Fruit fly (Drosophila melanogaster) whole organism, embryonic: ENCODE measurements around the gene Hmr.

ENCODE experiments used
- Atf-2 ChIP-seq: fragments of 200-800 bp; sonication (Bioruptor generic); optimal IDR thresholded peaks from 2 replicates; lab custom pipeline; 2016; ENCODE audit warnings: missing biosample characterization, missing genetic modification characterization
- B-H1 ChIP-seq: fragments of 200-800 bp; sonication (Bioruptor generic); IDR thresholded peaks from 3 replicates; pipeline ENCODE4 v1.3.6; 2022; ENCODE audit warnings: missing biosample characterization, missing genetic modification characterization
- Bteb2 ChIP-seq: fragments of 200-800 bp; sonication (Bioruptor generic); optimal IDR thresholded peaks from 2 replicates; lab custom pipeline; 2016; ENCODE audit warnings: missing biosample characterization, missing genetic modification characterization
- CG10209 ChIP-seq: fragments of 200-800 bp; sonication (Bioruptor generic); optimal IDR thresholded peaks from 3 replicates; lab custom pipeline; 2017; ENCODE audit warnings: missing biosample characterization, mild to moderate bottlenecking, missing genetic modification characterization, missing genetic modification reagents
- CG1024 ChIP-seq: fragments of 200-800 bp; sonication (Bioruptor generic); IDR thresholded peaks from 2 replicates; pipeline ENCODE4 v1.3.6; 2022; ENCODE audit warnings: missing biosample characterization, missing genetic modification characterization
- CG10462 ChIP-seq: fragments of 200-800 bp; sonication (Bioruptor generic); optimal IDR thresholded peaks from 2 replicates; lab custom pipeline; 2016; ENCODE audit warnings: missing biosample characterization, missing genetic modification characterization
- CG10543 ChIP-seq: fragments of 200-800 bp; sonication (Bioruptor generic); optimal IDR thresholded peaks from 3 replicates; lab custom pipeline; 2017; ENCODE audit warnings: missing biosample characterization, mild to moderate bottlenecking, missing genetic modification characterization, moderate library complexity
- CG13775 ChIP-seq: fragments of 200-800 bp; sonication (Bioruptor generic); optimal IDR thresholded peaks from 3 replicates; lab custom pipeline; 2017; ENCODE audit warnings: missing biosample characterization, mild to moderate bottlenecking, missing genetic modification characterization
- CG14965 ChIP-seq: fragments of 200-800 bp; sonication (Bioruptor generic); optimal IDR thresholded peaks from 2 replicates; lab custom pipeline; 2016; ENCODE audit warnings: missing biosample characterization, missing genetic modification characterization, borderline replicate concordance
- CG17328 ChIP-seq: fragments of 200-800 bp; sonication (Bioruptor generic); IDR thresholded peaks from 2 replicates; pipeline ENCODE4 v1.3.6; 2022; ENCODE audit warnings: missing biosample characterization, missing genetic modification characterization
- CG17829 ChIP-seq: fragments of 200-800 bp; optimal IDR thresholded peaks from 2 replicates; lab custom pipeline; 2019; ENCODE audit warnings: missing biosample characterization, mild to moderate bottlenecking, missing genetic modification characterization, moderate library complexity
- CG1792 ChIP-seq: fragments of 200-800 bp; sonication (Bioruptor generic); optimal IDR thresholded peaks from 2 replicates; lab custom pipeline; 2016; ENCODE audit warnings: missing biosample characterization, missing genetic modification characterization
- CG30020 ChIP-seq: fragments of 200-800 bp; optimal IDR thresholded peaks from 2 replicates; lab custom pipeline; 2019; ENCODE audit warnings: missing biosample characterization, mild to moderate bottlenecking, missing genetic modification characterization, moderate library complexity
- CG3838 ChIP-seq: fragments of 200-800 bp; sonication (Bioruptor generic); optimal IDR thresholded peaks from 3 replicates; lab custom pipeline; 2016; ENCODE audit warnings: missing biosample characterization, missing genetic modification characterization
- CG3847 ChIP-seq: fragments of 200-800 bp; sonication (Bioruptor generic); IDR thresholded peaks from 2 replicates; pipeline ENCODE4 v1.3.6; 2022; ENCODE audit warnings: missing biosample characterization, missing genetic modification characterization
- CG4404 ChIP-seq: fragments of 200-800 bp; sonication (Bioruptor generic); IDR thresholded peaks from 2 replicates; pipeline ENCODE4 v1.3.6; 2022; ENCODE audit warnings: missing biosample characterization, missing genetic modification characterization
- CG4617 ChIP-seq: fragments of 200-800 bp; sonication (Bioruptor generic); optimal IDR thresholded peaks from 3 replicates; lab custom pipeline; 2016; ENCODE audit warnings: missing biosample characterization, missing genetic modification characterization, borderline replicate concordance
- CG6683 ChIP-seq: fragments of 200-800 bp; sonication (Bioruptor generic); optimal IDR thresholded peaks from 2 replicates; lab custom pipeline; 2017; ENCODE audit warnings: missing biosample characterization, mild to moderate bottlenecking, missing genetic modification characterization, missing genetic modification reagents
- CG6689 ChIP-seq: fragments of 200-800 bp; sonication (Bioruptor generic); IDR thresholded peaks from 2 replicates; pipeline ENCODE4 v1.3.6; 2022; ENCODE audit warnings: missing biosample characterization, missing genetic modification characterization
- CG8281 ChIP-seq: fragments of 200-800 bp; sonication (Bioruptor generic); optimal IDR thresholded peaks from 2 replicates; lab custom pipeline; 2018; ENCODE audit warnings: missing biosample characterization, mild to moderate bottlenecking, missing genetic modification characterization, moderate library complexity
- CG8359 ChIP-seq: fragments of 200-800 bp; sonication (Bioruptor generic); optimal IDR thresholded peaks from 2 replicates; lab custom pipeline; 2017; ENCODE audit warnings: missing biosample characterization, mild to moderate bottlenecking, missing genetic modification characterization, borderline replicate concordance
- CG8944 ChIP-seq: fragments of 200-800 bp; sonication (Bioruptor generic); optimal IDR thresholded peaks from 3 replicates; lab custom pipeline; 2016; ENCODE audit warnings: missing biosample characterization, missing genetic modification characterization
- CoRest ChIP-seq: fragments of 200-800 bp; sonication (Bioruptor generic); optimal IDR thresholded peaks from 3 replicates; lab custom pipeline; 2018; ENCODE audit warnings: missing biosample characterization, mild to moderate bottlenecking, missing genetic modification characterization, moderate library complexity
- Eip74EF ChIP-seq, 2 experiments: fragments of 200-800 bp in 1 of 2; fragments of >200 bp in 1 of 2; sonication (Bioruptor generic) in 1 of 2; optimal IDR thresholded peaks; 2 replicates each; lab custom pipeline; 2017 to 2019; ENCODE audit warnings: missing biosample characterization in 2 of 2, missing genetic modification characterization in 2 of 2, mild to moderate bottlenecking in 1 of 2, moderate library complexity in 1 of 2
- Hr3 ChIP-seq: fragments of 200-800 bp; sonication (Bioruptor generic); optimal IDR thresholded peaks from 3 replicates; lab custom pipeline; 2016; ENCODE audit warnings: missing biosample characterization, missing genetic modification characterization
- NC2α ChIP-seq: fragments of 200-800 bp; sonication (Bioruptor generic); optimal IDR thresholded peaks from 2 replicates; lab custom pipeline; 2016; ENCODE audit warnings: missing biosample characterization, missing genetic modification characterization
- NC2β ChIP-seq: fragments of 200-800 bp; sonication (Bioruptor generic); optimal IDR thresholded peaks from 2 replicates; lab custom pipeline; 2016; ENCODE audit warnings: missing biosample characterization, missing genetic modification characterization
- Nf-YA ChIP-seq: fragments of 200-800 bp; sonication (Bioruptor generic); IDR thresholded peaks from 2 replicates; pipeline ENCODE4 v1.3.6; 2022; ENCODE audit warnings: missing biosample characterization, missing genetic modification characterization
- Optix ChIP-seq: fragments of 200-800 bp; sonication (Bioruptor generic); IDR thresholded peaks from 3 replicates; pipeline ENCODE4 v1.3.6; 2022; ENCODE audit warnings: missing biosample characterization, missing genetic modification characterization
- Six4 ChIP-seq: fragments of 200-800 bp; sonication (Bioruptor generic); optimal IDR thresholded peaks from 2 replicates; lab custom pipeline; 2016; ENCODE audit warnings: missing biosample characterization, missing genetic modification characterization
- Taf1 ChIP-seq: fragments of 200-800 bp; sonication (Bioruptor generic); IDR thresholded peaks from 2 replicates; pipeline ENCODE4 v1.3.6; 2022; ENCODE audit warnings: missing biosample characterization, missing genetic modification characterization
- amos ChIP-seq: fragments of 200-800 bp; sonication (Bioruptor generic); IDR thresholded peaks from 2 replicates; pipeline ENCODE4 v1.3.6; 2022; ENCODE audit warnings: missing biosample characterization, missing genetic modification characterization; ENCODE audit not compliant: partially characterized antibody
- bbx ChIP-seq: fragments of 200-800 bp; sonication (Bioruptor generic); IDR thresholded peaks from 2 replicates; pipeline ENCODE4 v1.3.6; 2022; ENCODE audit warnings: missing biosample characterization, missing genetic modification characterization; ENCODE audit not compliant: partially characterized antibody
- bowl ChIP-seq: fragments of 200-800 bp; sonication (Bioruptor generic); IDR thresholded peaks from 2 replicates; pipeline ENCODE4 v1.3.6; 2022; ENCODE audit warnings: missing biosample characterization, missing genetic modification characterization
- cg ChIP-seq: fragments of 200-800 bp; sonication (Bioruptor generic); optimal IDR thresholded peaks from 3 replicates; lab custom pipeline; 2019; ENCODE audit warnings: missing biosample characterization, mild to moderate bottlenecking, missing genetic modification characterization, moderate library complexity
- chn ChIP-seq: fragments of 200-800 bp; sonication (Bioruptor generic); optimal IDR thresholded peaks from 2 replicates; lab custom pipeline; 2016; ENCODE audit warnings: missing biosample characterization, missing genetic modification characterization
- corto ChIP-seq: fragments of 200-800 bp; sonication (Bioruptor generic); optimal IDR thresholded peaks from 2 replicates; lab custom pipeline; 2016; ENCODE audit warnings: missing biosample characterization, mild to moderate bottlenecking, missing genetic modification characterization, moderate library complexity
- crp ChIP-seq, 2 experiments: fragments of 200-800 bp; sonication (Bioruptor generic); optimal IDR thresholded peaks; 2 replicates in 1 of 2; 3 replicates in 1 of 2; lab custom pipeline; 2017; ENCODE audit warnings: missing biosample characterization in 2 of 2, missing genetic modification characterization in 2 of 2, mild to moderate bottlenecking in 1 of 2, moderate library complexity in 1 of 2
- dati ChIP-seq: fragments of 200-800 bp; sonication (Bioruptor generic); IDR thresholded peaks from 2 replicates; pipeline ENCODE4 v1.3.6; 2022; ENCODE audit warnings: missing biosample characterization, missing genetic modification characterization
- disco-r ChIP-seq: fragments of 200-800 bp; sonication (Bioruptor generic); optimal IDR thresholded peaks from 2 replicates; lab custom pipeline; 2016; ENCODE audit warnings: missing biosample characterization, missing genetic modification characterization
- dysf ChIP-seq: fragments of 200-800 bp; sonication (Bioruptor generic); IDR thresholded peaks from 3 replicates; pipeline ENCODE4 v1.3.6; 2022; ENCODE audit warnings: missing biosample characterization, missing genetic modification characterization
- fu2 ChIP-seq: fragments of 200-800 bp; sonication (Bioruptor generic); optimal IDR thresholded peaks from 2 replicates; lab custom pipeline; 2016; ENCODE audit warnings: missing biosample characterization, missing genetic modification characterization
- gem ChIP-seq: fragments of 200-800 bp; sonication (Bioruptor generic); optimal IDR thresholded peaks from 2 replicates; lab custom pipeline; 2019; ENCODE audit warnings: missing biosample characterization, mild to moderate bottlenecking, missing genetic modification characterization, moderate library complexity
- ind ChIP-seq: fragments of 200-800 bp; sonication (Bioruptor generic); optimal IDR thresholded peaks from 3 replicates; lab custom pipeline; 2016; ENCODE audit warnings: missing biosample characterization, missing genetic modification characterization
- lmd ChIP-seq: fragments of 200-800 bp; sonication (Bioruptor generic); IDR thresholded peaks from 2 replicates; pipeline ENCODE4 v1.3.6; 2022; ENCODE audit warnings: missing biosample characterization, missing genetic modification characterization
- lov ChIP-seq, 2 experiments: fragments of 200-800 bp in 1 of 2; fragments of >200 bp in 1 of 2; sonication (Bioruptor generic) in 1 of 2; IDR thresholded peaks in 1 of 2; optimal IDR thresholded peaks in 1 of 2; 2 replicates in 1 of 2; 3 replicates in 1 of 2; pipeline versions ENCODE4 v1.3.6 to Lab custom; 2017 to 2022; ENCODE audit warnings: missing biosample characterization in 1 of 2, missing genetic modification characterization in 1 of 2
- peb ChIP-seq: fragments of 200-800 bp; sonication (Bioruptor generic); IDR thresholded peaks from 2 replicates; pipeline ENCODE4 v1.3.6; 2022; ENCODE audit warnings: missing biosample characterization, missing genetic modification characterization
- slbo ChIP-seq: fragments of 200-800 bp; sonication (Bioruptor generic); IDR thresholded peaks from 2 replicates; pipeline ENCODE4 v1.3.6; 2022; ENCODE audit warnings: missing biosample characterization, missing genetic modification characterization

Gene Hmr

DNA sequence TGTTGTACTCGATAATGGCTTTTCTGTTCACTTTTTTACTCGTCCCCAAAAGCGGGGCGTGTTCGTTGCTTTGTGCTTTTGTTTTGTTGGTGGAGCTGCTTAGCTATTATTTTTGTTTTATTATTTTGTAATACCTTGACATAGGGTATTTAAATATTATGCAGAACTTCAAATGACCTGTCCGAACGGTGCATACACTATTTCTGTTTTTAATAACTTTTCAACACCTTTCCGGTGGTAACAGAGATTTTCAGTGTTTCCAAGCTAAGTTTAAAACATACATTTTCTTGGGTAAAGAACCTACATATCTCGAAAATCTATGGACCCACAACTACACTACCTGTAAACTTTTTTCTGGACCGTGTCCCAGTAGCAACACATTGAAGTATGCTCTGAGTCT lies 8.2 kb downstream of the Hmr start (continued):
- TF ChIP-seq Atf-2 (GFP tag; lab: Kevin White, UChicago) = no peak
- peak; percentile 25 for TF ChIP-seq Hr3 (GFP tag; lab: Kevin White, UChicago)
- TF ChIP-seq bowl = no peak
- peak; percentile 74; the same call in 2 of the 3 replicates for TF ChIP-seq dysf
- TF ChIP-seq Nf-YA = no peak
- TF ChIP-seq bbx (GFP tag; lab: Robert Waterston, UW) = no peak
- TF ChIP-seq CG10543 (GFP tag; lab: Kevin White, UChicago) = no peak
- TF ChIP-seq CG8359 (GFP tag; lab: Kevin White, UChicago) = no peak
- no peak for TF ChIP-seq CG8944 (GFP tag; lab: Kevin White, UChicago)
- TF ChIP-seq B-H1 (GFP tag; lab: Robert Waterston, UW) = peak; percentile 13; the same call in 1 of the 3 replicates
- no peak for TF ChIP-seq lov (optimal IDR thresholded peaks at IDR 0.05; lab: Kevin White, UChicago)
- TF ChIP-seq lov (GFP tag; IDR thresholded peaks at IDR 0.05; lab: Robert Waterston, UW) = no peak
- no peak for TF ChIP-seq CG14965 (GFP tag; lab: Kevin White, UChicago)
- TF ChIP-seq gem (tag; lab: Kevin White, UChicago) = no peak
- TF ChIP-seq Bteb2 (GFP tag; lab: Kevin White, UChicago) = no peak
- TF ChIP-seq lmd = peak; percentile 49; the same call in 1 of the 2 replicates
- no peak for TF ChIP-seq corto
- TF ChIP-seq crp (GFP tag; optimal IDR thresholded peaks at IDR 0.05; lab: Kevin White, UChicago) = no peak
- TF ChIP-seq chn (GFP tag; lab: Kevin White, UChicago) = no peak
- TF ChIP-seq CG6683 = no peak
- TF ChIP-seq cg (GFP tag; lab: Kevin White, UChicago) = no peak
- TF ChIP-seq Six4 (GFP tag; lab: Kevin White, UChicago) = no peak
- TF ChIP-seq CG17829 (tag; lab: Kevin White, UChicago) = no peak
- peak; percentile 62; the same call in 1 of the 2 replicates for TF ChIP-seq slbo
- no peak for TF ChIP-seq CG8281 (tag; lab: Kevin White, UChicago)
- no peak for TF ChIP-seq CG17328 (GFP tag; lab: Robert Waterston, UW)
- no peak for TF ChIP-seq CG1792 (GFP tag; lab: Kevin White, UChicago)
- TF ChIP-seq NC2α = no peak
- TF ChIP-seq NC2β (GFP tag; lab: Kevin White, UChicago) = no peak
- TF ChIP-seq CG4617 (GFP tag; lab: Kevin White, UChicago) = no peak
- TF ChIP-seq dati (GFP tag; lab: Robert Waterston, UW) = no peak
- TF ChIP-seq CG6689 (GFP tag; lab: Robert Waterston, UW) = no peak
- TF ChIP-seq CG10209 (GFP tag; lab: Kevin White, UChicago) = no peak
- TF ChIP-seq CG30020 (tag; lab: Kevin White, UChicago) = no peak
- no peak for TF ChIP-seq disco-r
- TF ChIP-seq CoRest = peak; percentile 23
- no peak for TF ChIP-seq amos (GFP tag; lab: Robert Waterston, UW)
- TF ChIP-seq fu2 = no peak
- TF ChIP-seq CG3847 (GFP tag; lab: Robert Waterston, UW) = peak; percentile 32; the same call in 1 of the 2 replicates
- no peak for TF ChIP-seq Eip74EF (GFP tag; optimal IDR thresholded peaks at IDR 0.05; lab: Kevin White, UChicago)
- TF ChIP-seq CG10462 (GFP tag; lab: Kevin White, UChicago) = no peak
- TF ChIP-seq CG13775 (GFP tag; lab: Kevin White, UChicago) = no peak
- no peak for TF ChIP-seq peb (GFP tag; lab: Robert Waterston, UW)
- TF ChIP-seq Optix = peak; percentile 51; the same call in 1 of the 3 replicates
- no peak for TF ChIP-seq CG4404 (GFP tag; lab: Robert Waterston, UW)
- peak; percentile 24 for TF ChIP-seq ind (GFP tag; lab: Kevin White, UChicago)
- 0 out of 2 replicates have a peak, but pooled peaks have one; percentile 27 for TF ChIP-seq CG1024
- TF ChIP-seq CG3838 (GFP tag; lab: Kevin White, UChicago) = no peak
- peak; percentile 27; the same call in 1 of the 2 replicates for TF ChIP-seq Taf1 (GFP tag; lab: Robert Waterston, UW)
